Fruit fly (Drosophila melanogaster) whole organism, larva: ENCODE results near the gene CG4704.

Experiments used
- noc ChIP-seq: fragments of 200-800 bp; sonication (Bioruptor generic); optimal IDR thresholded peaks from 3 replicates; lab custom pipeline; 2019; ENCODE audit warnings: missing biosample characterization, mild to moderate bottlenecking, missing genetic modification characterization, moderate library complexity

CG4704 gene

DNA sequence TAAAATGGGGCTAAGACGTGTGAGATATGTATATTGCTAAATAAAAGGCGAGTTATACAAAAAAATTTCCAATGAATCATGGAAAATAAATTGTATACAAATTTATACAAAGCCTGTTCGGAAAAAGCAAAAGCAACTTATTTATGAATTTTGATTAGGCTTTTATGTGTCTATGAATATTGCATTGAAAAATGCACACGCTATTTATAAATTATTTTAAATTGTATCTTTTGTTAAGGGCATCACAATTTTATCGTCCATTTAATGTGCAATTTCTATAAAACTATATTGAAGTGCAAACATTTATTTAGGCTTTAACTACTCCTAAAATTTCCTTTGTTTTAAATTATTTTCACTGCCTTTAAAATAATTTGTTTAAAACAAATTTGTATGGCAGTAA lies at the start of gene CG4704:
Gene CG4704 (minus strand): TSS at position 101 of the 400 bp plus-strand sequence.
- no peak for TF ChIP-seq noc

DNA sequence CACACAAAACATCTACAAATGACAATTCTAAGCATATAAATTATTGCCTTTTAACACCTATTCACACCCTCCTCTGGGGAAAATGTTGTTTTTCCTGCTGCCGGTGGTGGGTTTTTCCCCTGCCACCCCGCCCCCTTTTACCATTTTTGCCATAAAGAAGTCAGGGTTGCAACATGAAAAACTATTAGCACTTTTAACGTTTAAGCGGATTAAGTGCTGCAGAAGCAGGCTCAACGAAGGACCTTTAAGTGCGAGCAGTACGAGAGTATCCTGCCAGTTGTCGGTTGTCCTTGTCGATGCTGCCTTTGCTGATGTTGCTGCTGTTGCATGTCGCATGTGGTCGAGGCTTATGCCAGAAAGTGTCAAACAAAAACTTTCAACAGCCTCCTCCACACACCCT lies 49.2 kb upstream of the CG4704 start:
- no peak for TF ChIP-seq noc

DNA sequence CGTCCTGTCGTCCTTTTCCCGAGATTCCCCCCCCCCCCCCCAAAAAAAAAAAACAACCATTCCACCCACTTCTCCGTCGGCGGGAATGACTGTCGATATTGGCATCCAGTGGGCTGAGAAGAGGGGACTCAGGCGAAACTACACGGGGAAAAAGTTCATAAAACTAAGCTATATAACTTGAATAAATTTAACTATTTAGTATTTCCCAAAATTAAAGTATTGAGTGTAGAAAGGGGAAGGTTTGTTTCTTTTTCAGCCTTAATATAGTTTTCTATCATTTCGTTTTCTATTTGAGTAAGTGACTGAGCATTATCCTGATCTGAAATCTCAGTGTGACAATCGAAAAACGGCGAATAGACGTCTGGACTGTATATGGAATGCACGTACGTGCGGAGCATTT lies 45.6 kb upstream of the CG4704 start:
- TF ChIP-seq noc: no peak

dm6 chr3R:22889302-22889701 lies 43.2 kb upstream of the CG4704 start:
- TF ChIP-seq noc: no peak

DNA sequence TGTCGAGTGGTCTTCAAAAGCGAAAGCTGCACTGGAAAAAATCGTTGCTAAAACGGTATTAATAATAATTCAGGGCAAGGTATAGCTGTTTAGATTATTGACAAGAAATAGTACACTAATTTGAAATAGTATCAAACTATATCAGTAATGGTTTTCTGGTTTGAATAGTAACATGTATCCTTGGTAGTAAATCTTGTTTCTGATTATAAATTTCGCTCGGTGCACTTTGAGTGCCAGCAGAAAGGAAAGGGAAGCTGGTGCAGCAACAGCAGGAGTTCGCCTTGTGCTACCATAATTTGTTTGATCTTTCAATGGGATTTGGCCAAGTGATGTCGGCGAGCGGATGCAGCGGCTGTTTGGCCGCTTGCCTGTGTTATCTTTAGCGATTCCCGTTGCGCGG lies 40.7 kb upstream of the CG4704 start:
- TF ChIP-seq noc: no peak

dm6 chr3R:22878416-22878815 lies 32.3 kb upstream of the CG4704 start:
- no peak for TF ChIP-seq noc

DNA sequence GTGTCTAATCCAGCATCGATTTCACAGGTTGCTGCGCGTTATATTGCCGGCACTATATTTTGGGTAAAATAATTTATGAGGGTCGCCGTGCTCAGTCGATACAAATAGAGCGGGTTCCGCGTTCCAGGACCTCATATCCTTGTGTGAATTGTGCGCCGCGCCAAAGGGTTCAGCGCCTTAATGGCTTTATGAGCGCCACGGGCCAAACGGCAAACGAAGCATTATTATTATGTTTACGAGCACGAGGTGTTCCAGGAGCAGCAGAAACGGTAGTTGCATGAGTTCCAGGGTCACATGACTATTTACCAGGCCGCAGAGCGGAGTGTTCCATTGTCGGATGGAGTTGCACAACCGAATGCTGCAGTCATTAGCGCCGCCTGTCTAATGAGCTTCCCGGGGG lies 31.5 kb upstream of the CG4704 start:
- TF ChIP-seq noc: no peak

dm6 chr3R:22861982-22862381 lies 15.9 kb upstream of the CG4704 start:
- TF ChIP-seq noc: no peak

DNA sequence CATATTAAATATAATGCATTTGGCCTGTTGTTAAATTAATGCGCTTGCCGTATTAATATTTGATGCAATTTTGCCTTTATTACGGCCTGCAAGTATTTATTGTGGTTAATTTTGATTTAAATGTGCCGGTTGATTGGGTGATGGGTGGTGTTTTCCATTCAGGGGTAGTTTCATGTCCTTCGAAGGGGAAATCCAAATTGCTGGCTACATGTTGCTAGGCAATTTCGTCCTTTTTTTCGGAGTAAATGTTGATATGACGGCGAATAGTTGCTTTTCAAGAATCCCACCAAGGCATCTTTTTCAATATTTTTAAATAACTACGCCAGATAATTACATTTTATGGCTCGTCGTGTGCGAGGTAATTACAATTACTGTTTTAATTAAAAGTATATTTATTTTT lies 6.8 kb downstream of the CG4704 start:
- no peak for TF ChIP-seq noc

dm6 chr3R:22833416-22833815 lies 12.7 kb downstream of the CG4704 start:
- no peak for TF ChIP-seq noc

DNA sequence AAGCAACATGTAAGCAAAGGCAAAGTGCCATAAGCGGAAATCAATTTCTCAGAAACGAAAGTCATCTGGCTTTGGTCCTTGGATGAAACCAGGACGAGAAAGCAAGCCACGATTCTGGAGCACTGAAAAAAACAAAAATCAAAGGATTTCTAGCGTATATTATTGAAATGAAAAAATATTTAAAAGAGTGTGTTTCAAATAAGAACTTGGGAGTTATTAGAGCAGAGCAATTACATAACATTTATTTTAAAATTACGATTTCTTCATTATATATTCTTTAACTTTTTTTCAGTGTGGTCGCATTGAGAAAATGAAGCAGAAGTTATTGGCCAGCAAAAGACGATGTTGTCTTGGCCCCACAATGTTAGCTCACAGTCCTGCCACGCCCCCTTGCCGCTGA lies 23.4 kb downstream of the CG4704 start:
- no peak for TF ChIP-seq noc

DNA sequence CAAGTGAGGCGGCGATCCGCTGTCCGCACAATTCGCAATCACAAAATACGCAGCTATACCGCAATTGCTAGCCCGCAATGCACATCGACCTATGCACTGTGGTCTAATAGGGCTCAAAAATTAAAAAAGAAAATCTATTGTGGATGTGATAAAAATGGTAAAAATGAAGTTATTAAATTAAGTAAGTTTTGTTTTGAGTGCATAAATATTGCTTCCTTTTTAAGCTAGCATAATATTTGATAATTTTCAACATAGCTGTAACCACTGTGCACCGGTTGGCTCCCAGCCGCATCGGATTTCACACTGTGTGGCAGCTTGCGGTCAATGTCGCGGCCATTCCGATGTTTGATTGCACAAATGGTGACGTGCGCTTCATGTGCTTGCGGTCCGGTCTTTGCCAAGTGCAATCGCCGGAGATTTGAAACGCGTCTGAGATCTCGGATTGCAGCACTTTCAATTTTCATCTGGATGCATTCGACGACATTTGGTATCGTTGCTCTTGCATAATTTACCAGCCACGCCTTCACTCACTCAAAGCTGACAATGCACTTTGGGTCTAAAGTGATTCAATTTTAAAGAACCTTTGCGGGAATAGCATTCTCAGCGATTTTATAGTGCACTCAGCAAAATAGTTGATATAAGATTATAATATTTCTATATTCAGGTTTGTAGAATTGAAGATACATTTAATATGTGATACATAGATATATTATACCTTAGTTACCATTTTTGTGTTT lies 29.5 kb downstream of the CG4704 start:
- no peak for TF ChIP-seq noc

- no peak for TF ChIP-seq noc
Observed at dm6 chr3R:22816078-22816436, 30.0 kb downstream of the CG4704 start, which contains the start of gene CG13840. Gene CG13840, minus strand, starts transcription at chr3R:22816178.

dm6 chr3R:22810277-22810676 lies 35.8 kb downstream of the CG4704 start:
- TF ChIP-seq noc: no peak

DNA sequence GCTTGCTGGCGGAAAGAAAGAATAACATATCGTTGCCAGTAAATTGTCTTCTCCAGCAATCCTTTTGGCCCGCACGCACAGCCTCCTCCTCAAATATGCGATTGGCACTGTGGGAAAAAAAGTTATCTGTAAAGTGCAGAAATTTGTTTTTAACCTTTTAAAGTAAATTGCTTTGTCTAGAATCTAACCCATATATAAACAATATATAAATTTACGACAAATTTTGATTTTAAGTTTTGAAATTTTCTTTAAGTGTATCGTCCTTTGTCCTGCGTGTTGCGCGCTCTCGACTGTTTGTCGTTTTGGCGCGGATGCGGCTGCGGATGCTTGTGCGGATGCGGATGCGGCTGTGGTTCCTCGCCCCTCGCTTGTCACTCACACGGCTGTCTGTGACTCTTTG lies 39.0 kb downstream of the CG4704 start:
- no peak for TF ChIP-seq noc

DNA sequence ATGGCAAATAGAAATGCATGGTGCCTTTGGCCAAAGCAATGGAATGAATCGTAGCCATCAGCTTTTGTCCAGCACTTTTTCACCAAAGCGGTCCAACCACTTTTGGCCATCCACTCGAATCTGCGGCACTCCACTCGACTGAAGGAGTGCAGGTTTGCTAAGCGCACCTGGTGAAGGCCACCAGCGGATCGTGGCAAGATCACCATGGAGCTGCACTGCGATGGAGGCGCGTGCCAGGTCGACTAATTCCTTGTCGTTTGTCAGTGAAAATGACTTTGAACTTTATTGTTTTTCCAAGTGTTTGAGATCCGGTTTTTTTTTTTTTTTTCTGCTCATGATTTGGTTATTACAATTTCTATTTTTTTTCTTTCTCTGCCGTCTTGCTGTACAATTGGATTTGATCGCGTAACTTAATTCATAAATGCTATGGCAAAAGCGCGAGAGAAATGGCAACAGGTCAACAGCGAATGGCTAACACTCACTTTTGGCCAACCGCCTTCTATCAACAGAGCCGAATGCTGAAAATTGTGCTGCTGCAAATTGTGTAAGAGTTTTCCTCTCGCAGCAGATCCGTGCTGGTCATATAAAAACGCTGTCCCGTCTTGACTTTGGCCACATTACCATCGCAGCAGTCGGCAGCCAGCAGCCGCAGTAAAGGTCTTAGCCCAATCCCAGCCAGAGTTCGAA lies 42.3 kb downstream of the CG4704 start, which contains the start of gene CG7031:
Gene CG7031 (plus strand): TSS at position 637 of the 687 bp plus-strand sequence.
- TF ChIP-seq noc: no peak
